Worm (Caenorhabditis elegans) whole organism, L4/young adult: ENCODE measurements around the gene bus-8B.

Experiments
- dao-5 ChIP-seq: sonication (generic microtip); optimal IDR thresholded peaks from 2 replicates; lab custom pipeline; 2016; ENCODE audit warnings: missing genotype, missing genetic modification characterization, moderate library complexity, missing compliant biosample characterization
- him-1 ChIP-seq: sonication (generic microtip); optimal IDR thresholded peaks from 2 replicates; lab custom pipeline; 2016; ENCODE audit warnings: missing genotype, missing genetic modification reagents, missing genetic modification characterization, missing compliant biosample characterization

ce11 chrX:5478875-5479274, 14.3 kb upstream of the bus-8B start:
- no peak for TF ChIP-seq dao-5 (tag; lab: Kevin White, UChicago)
- TF ChIP-seq him-1 (tag; lab: Kevin White, UChicago) = no peak
